Worm (Caenorhabditis elegans) whole organism, L2 larva: ENCODE measurements around the gene lgc-41.

ENCODE experiments used
- C34F6.9 ChIP-seq: fragments of 150-350 bp; optimal IDR thresholded peaks from 2 replicates; lab custom pipeline; 2014; ENCODE audit warnings: missing biosample characterization, missing genetic modification characterization
- F13H6.1 ChIP-seq: sonication (generic microtip); optimal IDR thresholded peaks from 2 replicates; lab custom pipeline; 2016; ENCODE audit warnings: missing genetic modification characterization, missing compliant biosample characterization
- Y55F3AM.14 ChIP-seq: fragments of 200-800 bp; sonication (Bioruptor generic); optimal IDR thresholded peaks from 2 replicates; lab custom pipeline; 2018; ENCODE audit warnings: mild to moderate bottlenecking, missing genetic modification characterization, missing compliant biosample characterization
- ZK546.5 ChIP-seq: sonication (generic microtip); optimal IDR thresholded peaks from 2 replicates; lab custom pipeline; 2017; ENCODE audit warnings: missing biosample characterization, missing genetic modification characterization
- alr-1 ChIP-seq: fragments of 150-350 bp; optimal IDR thresholded peaks from 2 replicates; lab custom pipeline; 2014; ENCODE audit warnings: missing biosample characterization, missing genetic modification characterization
- aly-2 ChIP-seq: fragments of 150-350 bp; optimal IDR thresholded peaks from 2 replicates; lab custom pipeline; 2014; ENCODE audit warnings: missing biosample characterization, missing genetic modification characterization
- ceh-16 ChIP-seq: fragments of 150-350 bp; optimal IDR thresholded peaks from 2 replicates; lab custom pipeline; 2014; ENCODE audit warnings: missing biosample characterization, missing genetic modification characterization
- ceh-82 ChIP-seq: fragments of 150-350 bp; optimal IDR thresholded peaks from 2 replicates; lab custom pipeline; 2014; ENCODE audit warnings: missing biosample characterization, missing genetic modification characterization
- crh-2 ChIP-seq: sonication (generic microtip); optimal IDR thresholded peaks from 2 replicates; lab custom pipeline; 2017; ENCODE audit warnings: missing biosample characterization, missing genetic modification characterization
- dmd-4 ChIP-seq: sonication (generic microtip); optimal IDR thresholded peaks from 2 replicates; lab custom pipeline; 2017; ENCODE audit warnings: missing biosample characterization, missing genetic modification characterization
- elt-1 ChIP-seq: fragments of 150-350 bp; optimal IDR thresholded peaks from 2 replicates; lab custom pipeline; 2014; ENCODE audit warnings: missing biosample characterization, missing genetic modification characterization
- elt-3 ChIP-seq: sonication (generic microtip); optimal IDR thresholded peaks from 2 replicates; lab custom pipeline; 2017; ENCODE audit warnings: missing biosample characterization, missing genetic modification characterization
- fos-1 ChIP-seq: fragments of 150-350 bp; optimal IDR thresholded peaks from 2 replicates; lab custom pipeline; 2014; ENCODE audit warnings: missing biosample characterization, missing genetic modification characterization
- gmeb-1 ChIP-seq: fragments of 150-350 bp; optimal IDR thresholded peaks from 2 replicates; lab custom pipeline; 2014; ENCODE audit warnings: missing biosample characterization, missing genetic modification characterization
- lin-13 ChIP-seq: fragments of 150-350 bp; optimal IDR thresholded peaks from 2 replicates; lab custom pipeline; 2014; ENCODE audit warnings: missing biosample characterization, missing genetic modification reagents, missing genetic modification characterization
- lin-39 ChIP-seq: fragments of 150-350 bp; optimal IDR thresholded peaks from 2 replicates; lab custom pipeline; 2014; ENCODE audit warnings: missing biosample characterization, missing genetic modification reagents, missing genetic modification characterization
- lsy-2 ChIP-seq, 2 experiments: fragments of 150-350 bp in 1 of 2; sonication (generic microtip) in 1 of 2; optimal IDR thresholded peaks; 2 replicates each; lab custom pipeline; 2014 to 2017; ENCODE audit warnings: missing biosample characterization in 2 of 2, missing genetic modification characterization in 2 of 2
- mbf-1 ChIP-seq: sonication (generic microtip); optimal IDR thresholded peaks from 2 replicates; lab custom pipeline; 2017; ENCODE audit warnings: missing biosample characterization, missing genetic modification characterization
- mdl-1 ChIP-seq, 2 experiments: fragments of 150-350 bp in 1 of 2; sonication (generic microtip) in 1 of 2; optimal IDR thresholded peaks; 2 replicates each; lab custom pipeline; 2017; ENCODE audit warnings: missing biosample characterization in 2 of 2, missing genetic modification characterization in 2 of 2
- nhr-11 ChIP-seq: fragments of 150-350 bp; optimal IDR thresholded peaks from 2 replicates; lab custom pipeline; 2014; ENCODE audit warnings: missing biosample characterization, missing genetic modification characterization
- nhr-12 ChIP-seq: fragments of 150-350 bp; optimal IDR thresholded peaks from 2 replicates; lab custom pipeline; 2014; ENCODE audit warnings: missing biosample characterization, missing genetic modification characterization
- nhr-237 ChIP-seq: fragments of 150-350 bp; optimal IDR thresholded peaks from 2 replicates; lab custom pipeline; 2014; ENCODE audit warnings: missing biosample characterization, missing genetic modification characterization
- nhr-25 ChIP-seq: fragments of 150-350 bp; sonication (generic microtip); optimal IDR thresholded peaks from 3 replicates; lab custom pipeline; 2014; ENCODE audit warnings: missing biosample characterization, missing genetic modification characterization
- nhr-6 ChIP-seq: fragments of 150-350 bp; optimal IDR thresholded peaks from 2 replicates; lab custom pipeline; 2014; ENCODE audit warnings: missing biosample characterization, missing genetic modification characterization
- skn-1 ChIP-seq: sonication (generic microtip); optimal IDR thresholded peaks from 2 replicates; lab custom pipeline; 2017; ENCODE audit warnings: missing biosample characterization, missing genetic modification characterization
- sma-3 ChIP-seq: sonication (generic microtip); optimal IDR thresholded peaks from 2 replicates; lab custom pipeline; 2016; ENCODE audit warnings: missing genetic modification reagents, missing genetic modification characterization, missing compliant biosample characterization
- sma-9 ChIP-seq, 2 experiments: fragments of 150-350 bp in 1 of 2; sonication (generic microtip) in 1 of 2; optimal IDR thresholded peaks; 2 replicates each; lab custom pipeline; 2014 to 2016; ENCODE audit warnings: missing genetic modification characterization in 2 of 2, mild to moderate bottlenecking in 1 of 2, missing biosample characterization in 1 of 2, missing compliant biosample characterization in 1 of 2, missing genetic modification reagents in 1 of 2, moderate library complexity in 1 of 2
- unc-39 ChIP-seq: fragments of 150-350 bp; optimal IDR thresholded peaks from 2 replicates; lab custom pipeline; 2014; ENCODE audit warnings: missing biosample characterization, missing genetic modification characterization
- unc-55 ChIP-seq: fragments of 150-350 bp; sonication (generic microtip); optimal IDR thresholded peaks from 3 replicates; lab custom pipeline; 2014; ENCODE audit warnings: missing biosample characterization, missing genetic modification reagents, missing genetic modification characterization
- ztf-1 ChIP-seq: fragments of 200-800 bp; sonication (Bioruptor generic); conservative IDR thresholded peaks from 2 replicates; pipeline ENCODE4 v1.3.6; 2022; ENCODE audit warnings: missing genetic modification characterization, missing compliant biosample characterization
- ztf-4 ChIP-seq: fragments of 150-350 bp; optimal IDR thresholded peaks from 2 replicates; lab custom pipeline; 2014; ENCODE audit warnings: missing biosample characterization, missing genetic modification characterization

The lgc-41 gene

DNA sequence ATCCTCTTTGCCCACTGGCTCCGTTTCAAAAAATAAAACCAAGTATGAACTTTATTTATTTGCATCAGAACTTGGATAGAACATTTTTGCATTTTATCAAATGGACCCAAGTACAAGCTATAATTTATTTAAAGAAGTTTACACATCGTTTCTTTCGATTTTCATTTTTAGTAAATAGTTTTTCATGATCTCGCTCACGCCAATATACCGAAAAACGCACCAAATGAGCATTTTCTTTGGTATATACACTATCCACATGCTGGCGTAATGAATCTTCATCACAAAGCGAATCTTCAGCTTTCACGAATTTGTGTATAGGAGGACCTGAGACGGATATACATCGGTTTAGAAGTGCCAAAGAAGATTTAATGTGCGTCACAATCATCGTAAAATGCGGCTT is 22.5 kb downstream of the lgc-41 start, which contains the start of gene C39B10.7:
TSS of gene C39B10.7 (plus strand) at position 301 of the 400 bp plus-strand sequence.
- no peak for TF ChIP-seq ceh-16
- no peak for TF ChIP-seq elt-1 (tag; lab: Kevin White, UChicago)
- TF ChIP-seq nhr-6 (tag; lab: Kevin White, UChicago) = no peak
- TF ChIP-seq lin-39 = no peak
- no peak for TF ChIP-seq mbf-1 (tag; lab: Kevin White, UChicago)
- TF ChIP-seq alr-1 = no peak
- no peak for TF ChIP-seq lsy-2 (tag; optimal IDR thresholded peaks at IDR 0.05; lab: Kevin White, UChicago)
- no peak for TF ChIP-seq nhr-12
- TF ChIP-seq nhr-11 (tag; lab: Kevin White, UChicago) = no peak
- no peak for TF ChIP-seq sma-9 (GFP tag; optimal IDR thresholded peaks at IDR 0.05; lab: Kevin White, UChicago)
- TF ChIP-seq sma-9 (tag; optimal IDR thresholded peaks at IDR 0.05; lab: Kevin White, UChicago) = no peak
- TF ChIP-seq elt-3 (tag; lab: Kevin White, UChicago) = no peak
- no peak for TF ChIP-seq nhr-25 (tag; lab: Kevin White, UChicago)
- no peak for TF ChIP-seq nhr-237 (tag; lab: Kevin White, UChicago)
- TF ChIP-seq crh-2 (tag; lab: Kevin White, UChicago) = no peak
- TF ChIP-seq mdl-1 (tag; optimal IDR thresholded peaks at IDR 0.05; lab: Kevin White, UChicago) = no peak
- no peak for TF ChIP-seq lin-13 (GFP tag; lab: Kevin White, UChicago)

DNA sequence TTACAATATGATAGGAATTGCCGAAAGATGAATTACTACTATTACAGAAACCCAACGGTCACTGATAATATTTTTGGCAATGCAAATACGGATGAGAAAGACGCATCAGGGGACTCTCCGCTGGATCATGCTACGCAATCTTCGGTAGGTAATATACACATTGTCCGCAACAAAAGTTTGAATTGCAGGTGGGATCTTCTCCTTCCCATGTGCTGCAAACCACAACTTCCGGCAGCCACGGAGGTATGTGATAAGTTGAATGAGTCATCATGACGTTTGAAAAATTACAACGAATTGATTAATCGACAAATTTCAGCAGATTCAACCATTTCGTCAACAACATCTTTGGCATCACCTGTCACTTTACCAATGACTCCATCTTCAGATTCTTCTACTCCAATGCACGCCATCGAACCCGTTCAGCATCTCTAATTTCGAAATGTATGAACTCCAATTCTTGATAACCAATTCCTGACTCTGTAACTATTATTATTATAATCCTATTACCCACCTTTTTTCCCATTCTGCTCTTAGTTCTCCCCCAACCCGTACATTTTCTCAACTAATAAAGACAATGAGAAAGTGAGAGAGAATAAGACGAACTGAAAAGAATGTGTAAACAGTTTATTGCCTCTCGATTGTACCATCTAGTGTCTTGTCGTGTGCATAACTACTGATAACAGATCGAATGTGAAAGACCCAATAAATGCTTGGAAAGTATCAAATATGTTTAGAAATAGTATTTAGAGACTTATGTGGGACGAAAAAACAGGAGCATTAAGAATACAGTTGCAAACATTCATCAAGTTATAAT is 23.3 kb downstream of the lgc-41 start:
- TF ChIP-seq nhr-6 (tag; lab: Kevin White, UChicago) = no peak
- no peak for TF ChIP-seq C34F6.9
- TF ChIP-seq fos-1 (tag; lab: Kevin White, UChicago) = peak; percentile 93
- peak; percentile 49 for TF ChIP-seq F13H6.1
- no peak for TF ChIP-seq ceh-16
- TF ChIP-seq skn-1 (tag; lab: Kevin White, UChicago) = peak; percentile 38
- TF ChIP-seq sma-9 (GFP tag; optimal IDR thresholded peaks at IDR 0.05; lab: Kevin White, UChicago) = peak; percentile 53
- TF ChIP-seq sma-9 (tag; optimal IDR thresholded peaks at IDR 0.05; lab: Kevin White, UChicago) = no peak
- TF ChIP-seq sma-3 (GFP tag; lab: Kevin White, UChicago) = peak; percentile 1
- peak; percentile 11 for TF ChIP-seq gmeb-1
- TF ChIP-seq ceh-82 = no peak
- TF ChIP-seq crh-2 (tag; lab: Kevin White, UChicago) = peak; percentile 68
- TF ChIP-seq unc-55 (GFP tag; lab: Kevin White, UChicago) = no peak
- TF ChIP-seq lsy-2 (tag; optimal IDR thresholded peaks at IDR 0.05; lab: Kevin White, UChicago) = peak in 1 of 2 experiments; percentile 4
- TF ChIP-seq ztf-4 (tag; lab: Kevin White, UChicago) = no peak
- no peak for TF ChIP-seq aly-2 (tag; lab: Kevin White, UChicago)

- TF ChIP-seq ZK546.5 (tag; lab: Kevin White, UChicago) (no peak), fos-1 (tag; lab: Kevin White, UChicago) (peak; percentile 73)
Measured at ce11 chrX:10479108-10479738, 25.2 kb downstream of the lgc-41 start.

DNA sequence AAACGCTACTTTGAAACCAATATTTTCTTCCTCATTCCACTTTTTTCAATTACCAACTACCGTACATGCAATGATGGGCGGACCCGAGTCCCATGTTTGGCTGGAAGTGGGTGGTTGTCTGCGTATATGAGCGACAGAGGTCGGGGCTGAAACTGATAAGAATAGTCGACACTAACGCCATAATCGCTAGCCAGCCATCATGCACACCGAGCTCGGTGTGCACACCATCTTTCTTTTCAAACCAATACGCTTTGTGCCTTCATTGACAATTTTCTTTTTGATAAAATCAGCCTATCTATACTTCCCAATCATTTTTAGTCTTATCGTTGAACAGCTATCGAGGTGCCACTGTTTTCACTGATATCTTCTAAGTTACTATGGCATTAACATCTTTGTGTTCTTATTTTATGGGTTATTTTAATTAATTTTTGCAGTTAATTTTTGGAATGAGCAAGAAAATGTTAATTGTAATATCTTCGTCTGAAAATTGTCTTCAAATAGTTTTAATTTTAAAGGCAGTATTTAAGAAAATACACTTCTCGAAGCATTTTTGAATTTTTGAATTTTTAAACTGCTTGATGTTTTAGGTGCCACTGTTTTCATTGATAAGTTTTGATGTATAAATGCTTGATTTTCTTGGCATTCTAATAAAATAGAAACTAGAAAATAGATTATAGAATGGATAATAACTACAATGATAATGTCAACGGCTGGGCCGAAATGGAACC is 26.7 kb downstream of the lgc-41 start, which contains the start of gene elt-2:
TSS of gene elt-2 (plus strand) at position 678 of the 728 bp plus-strand sequence.
- TF ChIP-seq crh-2 (tag; lab: Kevin White, UChicago) (peak; percentile 31), ceh-16 (no peak), gmeb-1 (peak; percentile 58), sma-3 (GFP tag; lab: Kevin White, UChicago) (peak; percentile 36), F13H6.1 (peak; percentile 34), elt-3 (tag; lab: Kevin White, UChicago) (no peak), dmd-4 (tag; lab: Kevin White, UChicago) (no peak), Y55F3AM.14 (no peak), unc-39 (tag; lab: Kevin White, UChicago) (no peak), fos-1 (tag; lab: Kevin White, UChicago) (peak; percentile 95), ztf-1 (no peak), sma-9 (GFP tag; optimal IDR thresholded peaks at IDR 0.05; lab: Kevin White, UChicago) (peak; percentile 73), sma-9 (tag; optimal IDR thresholded peaks at IDR 0.05; lab: Kevin White, UChicago) (no peak), mdl-1 (tag; optimal IDR thresholded peaks at IDR 0.05; lab: Kevin White, UChicago) (no peak), lsy-2 (tag; optimal IDR thresholded peaks at IDR 0.05; lab: Kevin White, UChicago) (peak in 1 of 2 experiments; percentile 57)
